Fruit fly (Drosophila melanogaster) whole organism, pupa: Measurements from ENCODE around the gene CG17593.

ENCODE experiments used
- CG10348 ChIP-seq: fragments of 200-800 bp; sonication (Bioruptor generic); IDR thresholded peaks from 2 replicates; pipeline ENCODE4 v1.3.6; 2022; ENCODE audit warnings: missing biosample characterization, missing genetic modification characterization
- CG12605 ChIP-seq: fragments of 200-800 bp; sonication (Bioruptor generic); IDR thresholded peaks from 2 replicates; pipeline ENCODE4 v1.3.6; 2022; ENCODE audit warnings: missing biosample characterization, missing genetic modification characterization
- CG13204 ChIP-seq: fragments of 200-800 bp; sonication (Bioruptor generic); optimal IDR thresholded peaks from 2 replicates; lab custom pipeline; 2018; ENCODE audit warnings: missing biosample characterization, mild to moderate bottlenecking, missing genetic modification characterization, moderate library complexity
- CG14655 ChIP-seq: fragments of 200-800 bp; sonication (Bioruptor generic); optimal IDR thresholded peaks from 3 replicates; lab custom pipeline; 2017; ENCODE audit warnings: mild to moderate bottlenecking, missing biosample characterization, missing genetic modification reagents, missing genetic modification characterization
- CG15710 ChIP-seq: fragments of 200-800 bp; sonication (Bioruptor generic); optimal IDR thresholded peaks from 2 replicates; lab custom pipeline; 2018; ENCODE audit warnings: missing biosample characterization, mild to moderate bottlenecking, missing genetic modification characterization, moderate library complexity
- CG32121 ChIP-seq: fragments of 200-800 bp; sonication (Bioruptor generic); IDR thresholded peaks from 2 replicates; pipeline ENCODE4 v1.3.6; 2022; ENCODE audit warnings: missing biosample characterization, missing genetic modification characterization
- CG34367 ChIP-seq: fragments of 200-800 bp; sonication (Bioruptor generic); optimal IDR thresholded peaks from 2 replicates; lab custom pipeline; 2018; ENCODE audit warnings: missing biosample characterization, mild to moderate bottlenecking, missing genetic modification characterization
- CG4496 ChIP-seq: fragments of 200-800 bp; sonication (Bioruptor generic); IDR thresholded peaks from 3 replicates; pipeline ENCODE4 v1.3.6; 2022; ENCODE audit warnings: missing biosample characterization, missing genetic modification characterization
- CG8159 ChIP-seq: fragments of 200-800 bp; sonication (Bioruptor generic); optimal IDR thresholded peaks from 3 replicates; lab custom pipeline; 2018; ENCODE audit warnings: missing biosample characterization, mild to moderate bottlenecking, missing genetic modification characterization, moderate library complexity
- CG8301 ChIP-seq: fragments of 200-800 bp; sonication (Bioruptor generic); optimal IDR thresholded peaks from 2 replicates; lab custom pipeline; 2018; ENCODE audit warnings: missing biosample characterization, mild to moderate bottlenecking, missing genetic modification characterization
- CG9948 ChIP-seq: fragments of 200-800 bp; sonication (Bioruptor generic); optimal IDR thresholded peaks from 2 replicates; lab custom pipeline; 2018; ENCODE audit warnings: missing biosample characterization, mild to moderate bottlenecking, missing genetic modification characterization, moderate library complexity
- D1 ChIP-seq: fragments of 200-800 bp; sonication (Bioruptor generic); optimal IDR thresholded peaks from 2 replicates; lab custom pipeline; 2018; ENCODE audit warnings: missing biosample characterization, mild to moderate bottlenecking, missing genetic modification characterization, moderate library complexity
- Ets98B ChIP-seq: fragments of 200-800 bp; sonication (Bioruptor generic); IDR thresholded peaks from 2 replicates; pipeline ENCODE4 v1.3.6; 2022; ENCODE audit warnings: missing biosample characterization, missing genetic modification characterization
- Pif1A ChIP-seq: fragments of 200-800 bp; sonication (Bioruptor generic); optimal IDR thresholded peaks from 3 replicates; lab custom pipeline; 2016; ENCODE audit warnings: missing biosample characterization, missing genetic modification characterization
- Pif1B ChIP-seq: fragments of 200-800 bp; sonication (Bioruptor generic); optimal IDR thresholded peaks from 3 replicates; lab custom pipeline; 2016; ENCODE audit warnings: missing biosample characterization, missing genetic modification characterization
- Snoo ChIP-seq: fragments of 200-800 bp; sonication (Bioruptor generic); optimal IDR thresholded peaks from 3 replicates; lab custom pipeline; 2017; ENCODE audit warnings: missing biosample characterization, mild to moderate bottlenecking, missing genetic modification characterization, inconsistent platforms
- fd96Ca ChIP-seq: fragments of 200-800 bp; sonication (Bioruptor generic); IDR thresholded peaks from 3 replicates; pipeline ENCODE4 v1.3.6; 2022; ENCODE audit warnings: missing biosample characterization, missing genetic modification characterization
- gl ChIP-seq: fragments of 200-800 bp; sonication (Bioruptor generic); optimal IDR thresholded peaks from 2 replicates; lab custom pipeline; 2018; ENCODE audit warnings: missing biosample characterization, mild to moderate bottlenecking, missing genetic modification characterization
- rn ChIP-seq: fragments of 200-800 bp; sonication (Bioruptor generic); IDR thresholded peaks from 2 replicates; pipeline ENCODE4 v1.3.6; 2022; ENCODE audit warnings: missing biosample characterization, missing genetic modification characterization

Gene CG17593

DNA sequence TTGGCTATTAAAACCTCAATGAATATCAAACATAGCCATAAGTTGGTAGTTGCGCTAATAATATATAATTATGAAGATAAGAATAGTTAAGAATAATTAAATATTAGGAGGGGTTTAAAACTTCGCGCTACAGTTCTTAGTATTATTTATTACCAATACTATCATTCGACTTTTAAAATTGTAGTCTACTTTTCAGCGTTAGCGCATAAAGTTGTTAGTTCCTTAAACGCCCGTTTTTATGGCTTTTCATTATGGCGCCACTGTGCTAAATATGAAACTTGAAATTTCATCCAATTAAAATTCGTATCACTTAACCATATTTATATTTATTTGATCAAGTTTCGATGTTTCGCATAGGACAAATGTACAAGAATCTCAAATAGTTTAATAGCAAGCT, 34.2 kb upstream of the CG17593 start:
- TF ChIP-seq CG13204 (GFP tag; lab: Kevin White, UChicago) (no peak), D1 (tag; lab: Kevin White, UChicago) (peak; percentile 41), CG14655 (GFP tag; lab: Kevin White, UChicago) (no peak)

DNA sequence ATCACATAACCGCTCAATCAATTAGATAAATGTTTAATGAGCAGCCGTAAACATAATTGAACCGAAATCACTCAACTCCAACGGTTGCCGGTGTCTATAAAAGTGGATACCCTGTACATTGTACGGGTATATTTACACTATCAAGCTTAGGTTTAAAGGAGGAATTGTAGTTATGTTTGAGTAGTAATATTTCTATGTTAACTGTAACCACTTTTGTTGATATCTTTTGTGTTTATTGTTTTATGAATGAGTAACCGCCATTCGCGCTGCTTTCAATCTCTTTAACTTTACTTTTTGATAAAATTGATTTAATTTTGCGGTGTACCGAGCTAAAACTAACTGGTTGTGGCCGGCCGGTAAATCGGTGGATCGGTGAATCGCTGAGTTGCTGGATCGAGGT, 32.6 kb upstream of the CG17593 start:
- TF ChIP-seq CG4496 (GFP tag; lab: Robert Waterston, UW) (peak; percentile 78), rn (GFP tag; lab: Robert Waterston, UW) (no peak), Pif1A (GFP tag; lab: Kevin White, UChicago) (peak; percentile 41), Pif1B (GFP tag; lab: Kevin White, UChicago) (no peak), CG32121 (GFP tag; lab: Robert Waterston, UW) (peak; percentile 78), CG14655 (GFP tag; lab: Kevin White, UChicago) (peak; percentile 54), Ets98B (GFP tag; lab: Robert Waterston, UW) (peak; percentile 88), CG8159 (tag; lab: Kevin White, UChicago) (peak; percentile 5), Snoo (tag; lab: Kevin White, UChicago) (no peak), CG34367 (no peak), CG8301 (tag; lab: Kevin White, UChicago) (peak; percentile 76), CG13204 (GFP tag; lab: Kevin White, UChicago) (no peak)
- TF ChIP-seq, all 21 proteins: peak for 7

DNA sequence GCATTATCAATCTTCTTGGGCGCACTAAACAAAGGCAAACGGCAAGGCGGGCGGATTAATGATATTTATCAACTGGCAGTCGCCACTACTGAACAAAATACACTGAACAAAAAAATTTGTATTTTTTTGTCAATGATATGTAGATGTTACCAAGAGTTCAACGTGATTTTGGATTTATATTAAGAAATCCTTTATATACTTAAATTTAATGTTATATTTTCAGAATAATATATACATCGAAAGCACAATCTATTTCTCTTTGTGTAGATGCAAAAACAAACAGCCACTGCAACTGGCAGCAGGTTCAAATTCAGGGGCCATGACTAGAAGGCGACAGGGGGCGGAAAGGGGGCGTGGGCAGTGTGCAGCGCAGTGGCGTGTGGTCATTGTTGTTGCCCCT, 32.0 kb upstream of the CG17593 start:
- peak; percentile 60; the same call in 1 of the 3 replicates for TF ChIP-seq fd96Ca (GFP tag; lab: Robert Waterston, UW)
- peak; percentile 83 for TF ChIP-seq CG4496 (GFP tag; lab: Robert Waterston, UW)
- TF ChIP-seq CG9948: peak; percentile 56
- TF ChIP-seq CG13204 (GFP tag; lab: Kevin White, UChicago): no peak
- peak; percentile 73 for TF ChIP-seq CG8159 (tag; lab: Kevin White, UChicago)
- peak; percentile 74 for TF ChIP-seq CG14655 (GFP tag; lab: Kevin White, UChicago)
- TF ChIP-seq CG32121 (GFP tag; lab: Robert Waterston, UW): peak; percentile 92
- TF ChIP-seq CG8301 (tag; lab: Kevin White, UChicago): peak; percentile 71
- TF ChIP-seq CG12605 (GFP tag; lab: Robert Waterston, UW): peak; percentile 80
- peak; percentile 51; the same call in 1 of the 2 replicates for TF ChIP-seq CG10348 (GFP tag; lab: Robert Waterston, UW)
- no peak for TF ChIP-seq Snoo (tag; lab: Kevin White, UChicago)
- TF ChIP-seq CG15710 (tag; lab: Kevin White, UChicago): peak; percentile 72
- TF ChIP-seq CG34367: no peak
- TF ChIP-seq Pif1A (GFP tag; lab: Kevin White, UChicago): peak; percentile 14
- TF ChIP-seq D1 (tag; lab: Kevin White, UChicago): no peak
- no peak for TF ChIP-seq gl
- peak; percentile 82 for TF ChIP-seq Ets98B (GFP tag; lab: Robert Waterston, UW)
- TF ChIP-seq Pif1B (GFP tag; lab: Kevin White, UChicago): peak; percentile 13
- TF ChIP-seq rn (GFP tag; lab: Robert Waterston, UW): peak; percentile 54; the same call in 1 of the 2 replicates

DNA sequence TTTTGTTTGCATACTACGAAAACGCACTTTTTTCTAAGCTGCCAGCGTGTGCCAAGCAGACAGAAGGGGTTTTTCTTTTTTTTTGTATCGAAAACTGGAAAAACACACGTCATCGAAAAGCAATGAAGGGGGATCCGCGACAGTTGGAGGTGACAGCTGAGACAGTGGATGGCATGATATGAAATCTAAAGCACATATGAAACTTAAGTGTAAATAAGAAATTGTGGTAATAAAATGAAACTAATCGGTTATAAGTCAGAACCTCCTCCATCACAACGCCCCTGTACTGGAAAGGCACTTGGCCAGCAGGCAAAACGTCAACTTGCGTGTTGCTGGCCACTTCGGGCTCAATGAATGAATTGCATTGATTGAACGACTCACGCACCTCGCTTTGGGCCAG, 31.0 kb upstream of the CG17593 start:
- no peak for TF ChIP-seq Pif1A (GFP tag; lab: Kevin White, UChicago)
- TF ChIP-seq CG10348 (GFP tag; lab: Robert Waterston, UW): 0 out of 2 replicates have a peak, but pooled peaks have one; percentile 18
- TF ChIP-seq Ets98B (GFP tag; lab: Robert Waterston, UW): peak; percentile 35; the same call in 1 of the 2 replicates
- TF ChIP-seq CG12605 (GFP tag; lab: Robert Waterston, UW): no peak
- TF ChIP-seq CG32121 (GFP tag; lab: Robert Waterston, UW): peak; percentile 44; the same call in 1 of the 2 replicates

DNA sequence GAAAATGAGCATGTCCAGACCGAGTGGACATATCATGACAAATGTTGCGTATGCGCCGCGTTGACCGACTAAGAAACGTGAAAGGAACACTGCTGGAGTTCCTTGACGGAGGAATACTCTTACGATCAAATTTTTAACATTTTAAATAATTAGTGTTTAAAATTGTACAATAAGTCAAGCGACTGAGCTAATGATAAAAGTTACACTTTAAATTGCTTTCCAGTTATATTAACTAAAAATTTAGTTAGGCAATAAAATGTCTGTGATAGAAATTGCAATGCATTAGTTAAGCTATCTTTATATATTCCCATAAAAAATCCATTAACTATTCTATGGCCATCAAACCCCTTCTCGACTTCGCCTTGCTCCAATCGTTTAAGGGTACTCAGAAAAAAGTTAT, 29.9 kb upstream of the CG17593 start:
- TF ChIP-seq rn (GFP tag; lab: Robert Waterston, UW): no peak
- TF ChIP-seq CG14655 (GFP tag; lab: Kevin White, UChicago): peak; percentile 2

DNA sequence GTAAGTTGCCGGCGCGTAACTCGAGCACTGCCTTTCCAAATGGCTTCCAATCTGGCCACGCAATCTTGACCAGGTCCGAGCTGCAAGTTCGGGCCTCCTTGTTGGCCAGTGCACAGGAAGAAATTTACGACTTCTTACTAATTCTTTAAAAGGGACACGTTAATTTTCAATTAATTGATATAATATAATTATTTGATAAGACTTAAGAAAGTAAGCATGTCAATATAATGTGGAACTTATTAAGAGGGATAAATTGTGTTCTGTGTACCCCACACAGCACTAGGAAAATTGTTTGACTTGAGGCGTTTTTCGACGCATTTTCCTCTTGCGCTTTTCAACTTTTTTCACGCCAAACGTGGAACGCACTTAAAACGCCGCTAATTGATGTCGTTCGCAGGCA, 29.2 kb upstream of the CG17593 start:
- TF ChIP-seq Snoo (tag; lab: Kevin White, UChicago): no peak
- 0 out of 3 replicates have a peak, but pooled peaks have one; percentile 27 for TF ChIP-seq fd96Ca (GFP tag; lab: Robert Waterston, UW)
- 0 out of 2 replicates have a peak, but pooled peaks have one; percentile 9 for TF ChIP-seq CG32121 (GFP tag; lab: Robert Waterston, UW)
- no peak for TF ChIP-seq CG34367
- 0 out of 3 replicates have a peak, but pooled peaks have one; percentile 41 for TF ChIP-seq CG4496 (GFP tag; lab: Robert Waterston, UW)
- peak; percentile 40 for TF ChIP-seq CG8301 (tag; lab: Kevin White, UChicago)
- TF ChIP-seq Pif1A (GFP tag; lab: Kevin White, UChicago): no peak
- peak; percentile 7; the same call in 1 of the 2 replicates for TF ChIP-seq Ets98B (GFP tag; lab: Robert Waterston, UW)
- peak; percentile 53; the same call in 1 of the 2 replicates for TF ChIP-seq CG12605 (GFP tag; lab: Robert Waterston, UW)
- TF ChIP-seq CG14655 (GFP tag; lab: Kevin White, UChicago): peak; percentile 44
- TF ChIP-seq rn (GFP tag; lab: Robert Waterston, UW): no peak
- no peak for TF ChIP-seq Pif1B (GFP tag; lab: Kevin White, UChicago)

DNA sequence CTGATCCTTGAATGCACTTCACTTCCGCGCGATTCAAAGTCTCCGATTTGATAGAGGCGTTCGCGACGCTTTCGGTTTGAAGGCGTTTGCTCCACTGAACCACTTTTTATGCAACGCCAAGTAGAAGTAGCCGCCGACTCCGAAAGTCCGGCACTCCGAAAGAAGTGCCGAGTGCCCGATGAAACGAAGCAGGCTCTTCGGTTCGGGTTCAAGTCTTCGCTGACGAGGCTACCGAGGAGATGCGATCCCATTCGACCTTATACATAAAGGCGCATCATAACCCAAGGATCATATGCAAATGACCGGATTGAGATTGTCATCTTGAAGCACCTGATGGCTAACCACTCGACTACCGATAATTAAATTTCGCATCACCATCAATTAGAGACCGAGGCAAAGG, 23.7 kb upstream of the CG17593 start, which contains the start of gene CG15414:
Gene CG15414, minus strand, starts transcription at position 101 of the 400 bp plus-strand sequence.
- TF ChIP-seq CG4496 (GFP tag; lab: Robert Waterston, UW) (peak; percentile 53; the same call in 2 of the 3 replicates), CG32121 (GFP tag; lab: Robert Waterston, UW) (no peak)
